Fruit fly (Drosophila melanogaster) whole organism, embryonic: ENCODE data around the gene CG3448.

Experiments used
- CG10321 ChIP-seq: fragments of 200-800 bp; sonication (Bioruptor generic); IDR thresholded peaks from 2 replicates; pipeline ENCODE4 v1.3.6; 2022; ENCODE audit warnings: missing biosample characterization, missing genetic modification characterization
- CG10366 ChIP-seq: fragments of 200-800 bp; sonication (Bioruptor generic); IDR thresholded peaks from 2 replicates; pipeline ENCODE4 v1.3.6; 2022; ENCODE audit warnings: missing biosample characterization, missing genetic modification characterization
- CG12071 ChIP-seq: fragments of 200-800 bp; sonication (Bioruptor generic); optimal IDR thresholded peaks from 3 replicates; lab custom pipeline; 2018; ENCODE audit warnings: missing biosample characterization, mild to moderate bottlenecking, missing genetic modification characterization
- CG12299 ChIP-seq: fragments of 200-800 bp; sonication (Bioruptor generic); optimal IDR thresholded peaks from 2 replicates; lab custom pipeline; 2018; ENCODE audit warnings: missing biosample characterization, mild to moderate bottlenecking, missing genetic modification characterization
- CG1233 ChIP-seq: fragments of 200-800 bp; sonication (Bioruptor generic); optimal IDR thresholded peaks from 4 replicates; lab custom pipeline; 2018; ENCODE audit warnings: missing biosample characterization, mild to moderate bottlenecking, missing genetic modification characterization
- CG13424 ChIP-seq: fragments of 200-800 bp; sonication (Bioruptor generic); optimal IDR thresholded peaks from 2 replicates; lab custom pipeline; 2019; ENCODE audit warnings: missing biosample characterization, mild to moderate bottlenecking, missing genetic modification characterization, moderate library complexity
- CG14014 ChIP-seq: fragments of 200-800 bp; sonication (Bioruptor generic); IDR thresholded peaks from 2 replicates; pipeline ENCODE4 v1.3.6; 2022; ENCODE audit warnings: missing biosample characterization, missing genetic modification characterization
- CG15269 ChIP-seq: fragments of 200-800 bp; sonication (Bioruptor generic); optimal IDR thresholded peaks from 2 replicates; lab custom pipeline; 2018; ENCODE audit warnings: missing biosample characterization, mild to moderate bottlenecking, missing genetic modification characterization, moderate library complexity
- CG1529 ChIP-seq: fragments of 200-800 bp; sonication (Bioruptor generic); optimal IDR thresholded peaks from 3 replicates; lab custom pipeline; 2018; ENCODE audit warnings: missing biosample characterization, missing genetic modification characterization
- CG16863 ChIP-seq: fragments of 200-800 bp; sonication (Bioruptor generic); optimal IDR thresholded peaks from 3 replicates; lab custom pipeline; 2016; ENCODE audit warnings: missing biosample characterization, missing genetic modification characterization
- CG18262 ChIP-seq: fragments of 200-800 bp; optimal IDR thresholded peaks from 3 replicates; lab custom pipeline; 2019; ENCODE audit warnings: missing biosample characterization, mild to moderate bottlenecking, missing genetic modification characterization, moderate library complexity
- CG2116 ChIP-seq: fragments of 200-800 bp; sonication (Bioruptor generic); optimal IDR thresholded peaks from 3 replicates; lab custom pipeline; 2018; ENCODE audit warnings: missing biosample characterization, mild to moderate bottlenecking, missing genetic modification characterization
- CG2120 ChIP-seq: fragments of 200-800 bp; sonication (Bioruptor generic); optimal IDR thresholded peaks from 3 replicates; lab custom pipeline; 2016; ENCODE audit warnings: missing biosample characterization, missing genetic modification characterization
- CG2712 ChIP-seq: fragments of 200-800 bp; optimal IDR thresholded peaks from 3 replicates; lab custom pipeline; 2019; ENCODE audit warnings: missing biosample characterization, mild to moderate bottlenecking, missing genetic modification characterization, moderate library complexity
- CG30403 ChIP-seq: fragments of 200-800 bp; sonication (Bioruptor generic); optimal IDR thresholded peaks from 3 replicates; lab custom pipeline; 2016; ENCODE audit warnings: missing biosample characterization, missing genetic modification characterization
- CG34376 ChIP-seq: fragments of 200-800 bp; sonication (Bioruptor generic); optimal IDR thresholded peaks from 2 replicates; lab custom pipeline; 2018; ENCODE audit warnings: missing biosample characterization, mild to moderate bottlenecking, missing genetic modification characterization
- CG3847 ChIP-seq: fragments of 200-800 bp; sonication (Bioruptor generic); IDR thresholded peaks from 2 replicates; pipeline ENCODE4 v1.3.6; 2022; ENCODE audit warnings: missing biosample characterization, missing genetic modification characterization
- CG4707 ChIP-seq: fragments of 200-800 bp; sonication (Bioruptor generic); optimal IDR thresholded peaks from 2 replicates; lab custom pipeline; 2018; ENCODE audit warnings: missing biosample characterization, mild to moderate bottlenecking, missing genetic modification characterization, moderate library complexity
- CG6689 ChIP-seq: fragments of 200-800 bp; sonication (Bioruptor generic); IDR thresholded peaks from 2 replicates; pipeline ENCODE4 v1.3.6; 2022; ENCODE audit warnings: missing biosample characterization, missing genetic modification characterization
- CG9727 ChIP-seq: fragments of 200-800 bp; sonication (Bioruptor generic); optimal IDR thresholded peaks from 3 replicates; lab custom pipeline; 2017; ENCODE audit warnings: missing biosample characterization, mild to moderate bottlenecking, missing genetic modification characterization
- CG9876 ChIP-seq: fragments of 200-800 bp; sonication (Bioruptor generic); optimal IDR thresholded peaks from 2 replicates; lab custom pipeline; 2016; ENCODE audit warnings: missing biosample characterization, missing genetic modification characterization
- CrebB ChIP-seq: fragments of 200-800 bp; sonication (Bioruptor generic); optimal IDR thresholded peaks from 3 replicates; lab custom pipeline; 2018; ENCODE audit warnings: missing biosample characterization, mild to moderate bottlenecking, missing genetic modification characterization
- D19B ChIP-seq: fragments of 200-800 bp; sonication (Bioruptor generic); optimal IDR thresholded peaks from 2 replicates; lab custom pipeline; 2017; ENCODE audit warnings: missing biosample characterization, mild to moderate bottlenecking, missing genetic modification characterization
- Dbx ChIP-seq: fragments of 200-800 bp; sonication (Bioruptor generic); IDR thresholded peaks from 3 replicates; pipeline ENCODE4 v1.3.6; 2022; ENCODE audit warnings: missing biosample characterization, missing genetic modification characterization
- Dip3 ChIP-seq: fragments of 200-800 bp; sonication (Bioruptor generic); optimal IDR thresholded peaks from 3 replicates; lab custom pipeline; 2016; ENCODE audit warnings: missing biosample characterization, missing genetic modification characterization
- Dp ChIP-seq: fragments of 200-800 bp; sonication (Bioruptor generic); optimal IDR thresholded peaks from 2 replicates; lab custom pipeline; 2018; ENCODE audit warnings: missing biosample characterization, mild to moderate bottlenecking, missing genetic modification characterization, moderate library complexity
- Fer3 ChIP-seq: fragments of 200-800 bp; sonication (Bioruptor generic); optimal IDR thresholded peaks from 2 replicates; lab custom pipeline; 2018; ENCODE audit warnings: missing biosample characterization, mild to moderate bottlenecking, missing genetic modification characterization, moderate library complexity
- Hmr ChIP-seq: fragments of 200-800 bp; sonication (Bioruptor generic); optimal IDR thresholded peaks from 3 replicates; lab custom pipeline; 2017; ENCODE audit warnings: mild to moderate bottlenecking, missing biosample characterization, missing genetic modification reagents, missing genetic modification characterization
- Mad ChIP-seq: fragments of 200-800 bp; sonication (Bioruptor generic); optimal IDR thresholded peaks from 2 replicates; lab custom pipeline; 2016; ENCODE audit warnings: missing biosample characterization, missing genetic modification characterization
- Meics ChIP-seq: fragments of 200-800 bp; sonication (Bioruptor generic); optimal IDR thresholded peaks from 2 replicates; lab custom pipeline; 2017; ENCODE audit warnings: missing biosample characterization, mild to moderate bottlenecking, missing genetic modification characterization
- Mes4 ChIP-seq: fragments of 200-800 bp; sonication (Bioruptor generic); optimal IDR thresholded peaks from 2 replicates; lab custom pipeline; 2016; ENCODE audit warnings: missing biosample characterization, missing genetic modification characterization
- Nf-YC ChIP-seq: fragments of 200-800 bp; optimal IDR thresholded peaks from 3 replicates; lab custom pipeline; 2019; ENCODE audit warnings: missing biosample characterization, mild to moderate bottlenecking, missing genetic modification characterization, moderate library complexity
- NfI ChIP-seq: fragments of 200-800 bp; sonication (Bioruptor generic); optimal IDR thresholded peaks from 3 replicates; lab custom pipeline; 2018; ENCODE audit warnings: missing biosample characterization, mild to moderate bottlenecking, missing genetic modification characterization, moderate library complexity
- Oli ChIP-seq: fragments of 200-800 bp; sonication (Bioruptor generic); optimal IDR thresholded peaks from 2 replicates; lab custom pipeline; 2018; ENCODE audit warnings: missing biosample characterization, mild to moderate bottlenecking, missing genetic modification characterization, moderate library complexity
- PHDP ChIP-seq: fragments of 200-800 bp; sonication (Bioruptor generic); optimal IDR thresholded peaks from 3 replicates; lab custom pipeline; 2018; ENCODE audit warnings: missing biosample characterization, mild to moderate bottlenecking, missing genetic modification characterization, moderate library complexity
- Vsx1 ChIP-seq: fragments of 200-800 bp; sonication (Bioruptor generic); optimal IDR thresholded peaks from 2 replicates; lab custom pipeline; 2017; ENCODE audit warnings: missing biosample characterization, mild to moderate bottlenecking, missing genetic modification characterization, missing genetic modification reagents
- YL-1 ChIP-seq: fragments of 200-800 bp; sonication (Bioruptor generic); optimal IDR thresholded peaks from 3 replicates; lab custom pipeline; 2017; ENCODE audit warnings: missing biosample characterization, mild to moderate bottlenecking, missing genetic modification characterization
- ase ChIP-seq: fragments of 200-800 bp; sonication (Bioruptor generic); IDR thresholded peaks from 3 replicates; pipeline ENCODE4 v1.3.6; 2022; ENCODE audit warnings: missing biosample characterization, missing genetic modification characterization
- crp ChIP-seq, 2 experiments: fragments of 200-800 bp; sonication (Bioruptor generic); optimal IDR thresholded peaks; 2 replicates in 1 of 2; 3 replicates in 1 of 2; lab custom pipeline; 2017; ENCODE audit warnings: missing biosample characterization in 2 of 2, missing genetic modification characterization in 2 of 2, mild to moderate bottlenecking in 1 of 2, moderate library complexity in 1 of 2
- danr ChIP-seq: fragments of 200-800 bp; sonication (Bioruptor generic); IDR thresholded peaks from 2 replicates; pipeline ENCODE4 v1.3.6; 2022; ENCODE audit warnings: missing biosample characterization, missing genetic modification characterization
- dmrt11E ChIP-seq: fragments of 200-800 bp; sonication (Bioruptor generic); optimal IDR thresholded peaks from 3 replicates; lab custom pipeline; 2018; ENCODE audit warnings: missing biosample characterization, mild to moderate bottlenecking, missing genetic modification characterization, moderate library complexity
- dmrt99B ChIP-seq: fragments of 200-800 bp; sonication (Bioruptor generic); optimal IDR thresholded peaks from 2 replicates; lab custom pipeline; 2018; ENCODE audit warnings: missing biosample characterization, mild to moderate bottlenecking, missing genetic modification characterization, moderate library complexity
- gcm ChIP-seq: fragments of 200-800 bp; sonication (Bioruptor generic); optimal IDR thresholded peaks from 2 replicates; lab custom pipeline; 2019; ENCODE audit warnings: missing biosample characterization, mild to moderate bottlenecking, missing genetic modification characterization, moderate library complexity
- grau ChIP-seq: fragments of 200-800 bp; optimal IDR thresholded peaks from 3 replicates; lab custom pipeline; 2019; ENCODE audit warnings: missing biosample characterization, mild to moderate bottlenecking, missing genetic modification characterization, moderate library complexity
- hb ChIP-seq: fragments of 200-800 bp; sonication (Bioruptor generic); IDR thresholded peaks from 3 replicates; pipeline ENCODE4 v1.3.6; 2022; ENCODE audit warnings: missing biosample characterization, missing genetic modification characterization; ENCODE audit not compliant: partially characterized antibody
- nau ChIP-seq: fragments of 200-800 bp; sonication (Bioruptor generic); optimal IDR thresholded peaks from 3 replicates; lab custom pipeline; 2017; ENCODE audit warnings: missing biosample characterization, mild to moderate bottlenecking, missing genetic modification characterization, missing genetic modification reagents
- sens ChIP-seq: fragments of 200-800 bp; sonication (Bioruptor generic); peaks from one replicate; lab custom pipeline; 2016; ENCODE audit warnings: missing biosample characterization, missing genetic modification characterization
- sima ChIP-seq: fragments of 200-800 bp; sonication (Bioruptor generic); optimal IDR thresholded peaks from 2 replicates; lab custom pipeline; 2016; ENCODE audit warnings: missing biosample characterization, missing genetic modification characterization
- sqz ChIP-seq: fragments of 200-800 bp; sonication (Bioruptor generic); optimal IDR thresholded peaks from 3 replicates; lab custom pipeline; 2018; ENCODE audit warnings: missing biosample characterization, mild to moderate bottlenecking, missing genetic modification characterization
- stc ChIP-seq: fragments of 200-800 bp; sonication (Bioruptor generic); IDR thresholded peaks from 2 replicates; pipeline ENCODE4 v1.3.6; 2022; ENCODE audit warnings: missing biosample characterization, missing genetic modification characterization
- z ChIP-seq: fragments of 200-800 bp; sonication (Bioruptor generic); IDR thresholded peaks from 3 replicates; pipeline ENCODE4 v1.3.6; 2022; ENCODE audit warnings: missing biosample characterization, missing genetic modification characterization

CG3448 gene

DNA sequence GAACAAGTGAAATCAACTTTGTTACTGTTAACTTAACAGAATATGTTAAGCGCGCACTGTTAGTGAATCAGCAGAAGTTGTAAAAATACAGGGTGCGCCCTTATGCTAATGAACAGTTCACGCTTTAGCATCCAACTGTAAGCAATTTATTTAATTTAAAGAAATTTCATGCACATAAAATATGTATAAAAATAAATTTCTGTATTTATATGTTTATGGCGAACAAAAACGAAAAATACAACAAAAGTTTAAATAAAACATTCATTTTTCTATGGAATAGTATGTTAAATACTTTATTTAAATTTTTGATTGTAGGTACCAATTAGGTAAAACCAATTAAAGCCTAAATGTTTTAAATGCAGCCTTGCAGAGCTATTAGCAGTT is 26.9 kb downstream of the CG3448 start (continued):
- TF ChIP-seq CG10321 (GFP tag; lab: Robert Waterston, UW) (no peak), Dip3 (GFP tag; lab: Kevin White, UChicago) (no peak), Dbx (peak; percentile 24; the same call in 1 of the 3 replicates), CG34376 (no peak), crp (GFP tag; optimal IDR thresholded peaks at IDR 0.05; lab: Kevin White, UChicago) (peak in 1 of 2 experiments; percentile 8), Mad (no peak), CG13424 (peak; percentile 65), Oli (tag; lab: Kevin White, UChicago) (peak; percentile 2), CG9876 (GFP tag; lab: Kevin White, UChicago) (no peak), NfI (GFP tag; lab: Kevin White, UChicago) (peak; percentile 10), CG9727 (GFP tag; lab: Kevin White, UChicago) (peak; percentile 48), CG30403 (GFP tag; lab: Kevin White, UChicago) (peak; percentile 28), YL-1 (GFP tag; lab: Kevin White, UChicago) (no peak), CG18262 (tag; lab: Kevin White, UChicago) (peak; percentile 64), sens (GFP tag; lab: Kevin White, UChicago) (peak; percentile 74), z (GFP tag; lab: Robert Waterston, UW) (no peak), CG3847 (GFP tag; lab: Robert Waterston, UW) (0 out of 2 replicates have a peak, but pooled peaks have one; percentile 21), PHDP (tag; lab: Kevin White, UChicago) (peak; percentile 79), nau (GFP tag; lab: Kevin White, UChicago) (no peak), Nf-YC (tag; lab: Kevin White, UChicago) (peak; percentile 37), CG1529 (GFP tag; lab: Kevin White, UChicago) (no peak), CG12071 (GFP tag; lab: Kevin White, UChicago) (peak; percentile 5), CrebB (tag; lab: Kevin White, UChicago) (peak; percentile 21), CG2712 (tag; lab: Kevin White, UChicago) (peak; percentile 57), dmrt99B (peak; percentile 23), danr (no peak), Mes4 (GFP tag; lab: Kevin White, UChicago) (no peak), sima (GFP tag; lab: Kevin White, UChicago) (no peak), CG1233 (no peak), D19B (GFP tag; lab: Kevin White, UChicago) (no peak), CG15269 (tag; lab: Kevin White, UChicago) (peak; percentile 70), CG2116 (peak; percentile 43), gcm (GFP tag; lab: Kevin White, UChicago) (peak; percentile 33), hb (GFP tag; lab: Robert Waterston, UW) (no peak), Hmr (peak; percentile 40), Dp (GFP tag; lab: Kevin White, UChicago) (no peak), CG6689 (GFP tag; lab: Robert Waterston, UW) (no peak), stc (GFP tag; lab: Robert Waterston, UW) (0 out of 2 replicates have a peak, but pooled peaks have one; percentile 11), CG10366 (GFP tag; lab: Robert Waterston, UW) (peak; percentile 80), CG16863 (GFP tag; lab: Kevin White, UChicago) (no peak), CG2120 (GFP tag; lab: Kevin White, UChicago) (peak; percentile 46), ase (GFP tag; lab: Robert Waterston, UW) (no peak), grau (tag; lab: Kevin White, UChicago) (peak; percentile 63), CG14014 (GFP tag; lab: Robert Waterston, UW) (peak; percentile 37; the same call in 1 of the 2 replicates), dmrt11E (tag; lab: Kevin White, UChicago) (peak; percentile 27), CG4707 (no peak), sqz (GFP tag; lab: Kevin White, UChicago) (no peak), Meics (GFP tag; lab: Kevin White, UChicago) (peak; percentile 59), CG12299 (peak; percentile 56), Vsx1 (GFP tag; lab: Kevin White, UChicago) (peak; percentile 16), Fer3 (tag; lab: Kevin White, UChicago) (peak; percentile 57)
